Worm (Caenorhabditis elegans) whole organism, young adult: Measurements from ENCODE around the gene Y43D4A.6.

Experiments used
- B0261.1 ChIP-seq: sonication (generic microtip); optimal IDR thresholded peaks from 2 replicates; lab custom pipeline; 2016; ENCODE audit warnings: mild to moderate bottlenecking, missing genetic modification characterization, moderate library complexity, missing compliant biosample characterization
- F23B12.7 ChIP-seq: sonication (generic microtip); optimal IDR thresholded peaks from 2 replicates; lab custom pipeline; 2017; ENCODE audit warnings: missing genetic modification characterization, mild to moderate bottlenecking, missing compliant biosample characterization, antibody characterized with exemption, moderate library complexity; ENCODE audit not compliant: insufficient read depth
- F33H1.4 ChIP-seq: fragments of 200-800 bp; sonication (Bioruptor generic); IDR thresholded peaks from 2 replicates; pipeline ENCODE4 v1.3.6; 2022; ENCODE audit warnings: missing genetic modification reagents, missing genetic modification characterization, missing compliant biosample characterization
- F52B5.7 ChIP-seq: sonication (generic microtip); optimal IDR thresholded peaks from 2 replicates; lab custom pipeline; 2016; ENCODE audit warnings: mild to moderate bottlenecking, missing genetic modification characterization, missing compliant biosample characterization
- T07F8.4 ChIP-seq: sonication (generic microtip); optimal IDR thresholded peaks from 2 replicates; lab custom pipeline; 2016; ENCODE audit warnings: mild to moderate bottlenecking, missing genetic modification characterization, moderate library complexity, missing compliant biosample characterization
- T26A5.8 ChIP-seq: sonication (generic microtip); optimal IDR thresholded peaks from 2 replicates; lab custom pipeline; 2016; ENCODE audit warnings: missing genetic modification characterization, missing compliant biosample characterization
- Y56A3A.18 ChIP-seq: fragments of 200-800 bp; sonication (Bioruptor generic); IDR thresholded peaks from 2 replicates; pipeline ENCODE4 v1.3.6; 2022; ENCODE audit warnings: missing genetic modification reagents, missing genetic modification characterization, missing compliant biosample characterization
- aptf-2 ChIP-seq: fragments of 200-800 bp; sonication (Bioruptor generic); conservative IDR thresholded peaks from 2 replicates; pipeline ENCODE4 v1.3.6; 2022; ENCODE audit warnings: missing genetic modification reagents, missing genetic modification characterization, missing compliant biosample characterization
- athp-1 ChIP-seq: sonication (generic microtip); optimal IDR thresholded peaks from 2 replicates; lab custom pipeline; 2017; ENCODE audit warnings: mild to moderate bottlenecking, missing genetic modification characterization, missing compliant biosample characterization
- attf-3 ChIP-seq: fragments of 200-800 bp; sonication (Bioruptor generic); conservative IDR thresholded peaks from 2 replicates; pipeline ENCODE4 v1.3.6; 2022; ENCODE audit warnings: missing genetic modification reagents, missing genetic modification characterization, missing compliant biosample characterization
- attf-6 ChIP-seq: fragments of 200-800 bp; sonication (Bioruptor generic); IDR thresholded peaks from 2 replicates; pipeline ENCODE4 v1.3.6; 2022; ENCODE audit warnings: missing genetic modification reagents, missing genetic modification characterization, missing compliant biosample characterization
- ceh-100 ChIP-seq: fragments of 200-800 bp; sonication (Bioruptor generic); IDR thresholded peaks from 2 replicates; pipeline ENCODE4 v1.3.6; 2022; ENCODE audit warnings: missing genetic modification reagents, missing genetic modification characterization, missing compliant biosample characterization
- ceh-27 ChIP-seq: fragments of 200-800 bp; sonication (Bioruptor generic); optimal IDR thresholded peaks from 2 replicates; lab custom pipeline; 2018; ENCODE audit warnings: mild to moderate bottlenecking, missing genetic modification characterization, moderate library complexity, missing compliant biosample characterization
- ceh-40 ChIP-seq: fragments of 200-800 bp; sonication (Bioruptor generic); IDR thresholded peaks from 2 replicates; pipeline ENCODE4 v1.3.6; 2022; ENCODE audit warnings: missing genetic modification characterization, missing compliant biosample characterization
- dpff-1 ChIP-seq: sonication (generic microtip); optimal IDR thresholded peaks from 2 replicates; lab custom pipeline; 2017; ENCODE audit warnings: mild to moderate bottlenecking, missing genetic modification characterization, missing compliant biosample characterization
- ekl-4 ChIP-seq: fragments of 200-800 bp; sonication (Bioruptor generic); IDR thresholded peaks from 2 replicates; pipeline ENCODE4 v1.3.6; 2022; ENCODE audit warnings: missing genetic modification reagents, missing genetic modification characterization, missing compliant biosample characterization
- ets-4 ChIP-seq: fragments of 200-800 bp; sonication (Bioruptor generic); optimal IDR thresholded peaks from 2 replicates; lab custom pipeline; 2018; ENCODE audit warnings: mild to moderate bottlenecking, missing genetic modification characterization, missing compliant biosample characterization
- fkh-3 ChIP-seq: sonication (generic microtip); optimal IDR thresholded peaks from 2 replicates; lab custom pipeline; 2016; ENCODE audit warnings: mild to moderate bottlenecking, missing genetic modification characterization, missing compliant biosample characterization
- him-1 ChIP-seq: sonication (generic microtip); optimal IDR thresholded peaks from 2 replicates; lab custom pipeline; 2016; ENCODE audit warnings: missing genotype, missing genetic modification reagents, missing genetic modification characterization, missing compliant biosample characterization
- hlh-12 ChIP-seq: sonication (generic microtip); optimal IDR thresholded peaks from 2 replicates; lab custom pipeline; 2016; ENCODE audit warnings: missing genetic modification characterization, missing compliant biosample characterization
- let-607 ChIP-seq, 2 experiments: fragments of 200-800 bp in 1 of 2; sonication (Bioruptor generic) in 1 of 2; sonication (generic microtip) in 1 of 2; optimal IDR thresholded peaks; 2 replicates each; lab custom pipeline; 2016 to 2018; ENCODE audit warnings: mild to moderate bottlenecking in 2 of 2, missing compliant biosample characterization in 2 of 2, missing genetic modification characterization in 2 of 2, moderate library complexity in 2 of 2, missing genotype in 1 of 2
- lin-26 ChIP-seq: fragments of 200-800 bp; sonication (Bioruptor generic); IDR thresholded peaks from 2 replicates; pipeline ENCODE4 v1.3.6; 2022; ENCODE audit warnings: missing genetic modification reagents, missing genetic modification characterization, missing compliant biosample characterization
- lin-35 ChIP-seq, 3 experiments: fragments of 150-350 bp in 2 of 3; sonication (generic microtip) in 1 of 3; optimal IDR thresholded peaks; 2 replicates each; lab custom pipeline; 2014 to 2018; ENCODE audit warnings: missing biosample characterization in 3 of 3, missing genetic modification characterization in 3 of 3, missing genetic modification reagents in 3 of 3
- mxl-1 ChIP-seq: sonication (generic microtip); optimal IDR thresholded peaks from 2 replicates; lab custom pipeline; 2016; ENCODE audit warnings: missing genetic modification characterization, missing compliant biosample characterization
- nhr-120 ChIP-seq: fragments of 200-800 bp; sonication (Bioruptor generic); IDR thresholded peaks from 2 replicates; pipeline ENCODE4 v1.3.6; 2022; ENCODE audit warnings: missing genetic modification characterization, missing compliant biosample characterization
- nhr-179 ChIP-seq: sonication (generic microtip); optimal IDR thresholded peaks from 2 replicates; lab custom pipeline; 2016; ENCODE audit warnings: mild to moderate bottlenecking, missing genetic modification characterization, missing compliant biosample characterization
- nhr-90 ChIP-seq: sonication (generic microtip); optimal IDR thresholded peaks from 2 replicates; lab custom pipeline; 2016; ENCODE audit warnings: missing genotype, mild to moderate bottlenecking, missing genetic modification characterization, missing compliant biosample characterization
- pha-4 ChIP-seq: fragments of 150-350 bp; sonication (generic microtip); optimal IDR thresholded peaks from 2 replicates; lab custom pipeline; 2014; ENCODE audit warnings: missing biosample characterization, missing genetic modification reagents, missing genetic modification characterization
- rec-8 ChIP-seq, 2 experiments: sonication (generic microtip); optimal IDR thresholded peaks; 2 replicates each; lab custom pipeline; 2016; ENCODE audit warnings: mild to moderate bottlenecking in 2 of 2, missing genetic modification characterization in 2 of 2, missing genetic modification reagents in 2 of 2, missing genotype in 2 of 2, missing biosample characterization in 1 of 2, missing compliant biosample characterization in 1 of 2, moderate library complexity in 1 of 2
- sea-2 ChIP-seq: fragments of 200-800 bp; sonication (Bioruptor generic); IDR thresholded peaks from 2 replicates; pipeline ENCODE4 v1.3.6; 2022; ENCODE audit warnings: missing genetic modification characterization, missing compliant biosample characterization
- snpc-1.3 ChIP-seq: sonication (generic microtip); optimal IDR thresholded peaks from 2 replicates; lab custom pipeline; 2017; ENCODE audit warnings: missing genetic modification characterization, mild to moderate bottlenecking, missing compliant biosample characterization, antibody characterized with exemption, moderate library complexity, missing genotype, missing genetic modification reagents; ENCODE audit not compliant: insufficient read depth
- snpc-4 ChIP-seq, 5 experiments: fragments of 150-350 bp in 1 of 5; sonication (generic microtip) in 4 of 5; optimal IDR thresholded peaks; 2 replicates each; lab custom pipeline; 2014 to 2018; ENCODE audit warnings: missing genetic modification characterization in 5 of 5, missing biosample characterization in 3 of 5, antibody characterized with exemption in 2 of 5, mild to moderate bottlenecking in 2 of 5, missing compliant biosample characterization in 2 of 5, missing genotype in 2 of 5, moderate library complexity in 2 of 5, missing genetic modification reagents in 1 of 5
- somi-1 ChIP-seq: fragments of 200-800 bp; sonication (Bioruptor generic); optimal IDR thresholded peaks from 2 replicates; lab custom pipeline; 2018; ENCODE audit warnings: mild to moderate bottlenecking, missing genetic modification characterization, missing compliant biosample characterization
- sptf-2 ChIP-seq: fragments of 200-800 bp; sonication (Bioruptor generic); optimal IDR thresholded peaks from 2 replicates; lab custom pipeline; 2018; ENCODE audit warnings: mild to moderate bottlenecking, missing genetic modification characterization, missing compliant biosample characterization
- tbp1 ChIP-seq: fragments of 200-800 bp; sonication (Bioruptor generic); optimal IDR thresholded peaks from 2 replicates; lab custom pipeline; 2018; ENCODE audit warnings: mild to moderate bottlenecking, missing genetic modification characterization, missing compliant biosample characterization
- tbx-9 ChIP-seq: sonication (generic microtip); optimal IDR thresholded peaks from 2 replicates; lab custom pipeline; 2016; ENCODE audit warnings: borderline replicate concordance, missing genetic modification characterization, inconsistent platforms, missing compliant biosample characterization
- xnd-1 ChIP-seq: sonication (generic microtip); optimal IDR thresholded peaks from 2 replicates; lab custom pipeline; 2016; ENCODE audit warnings: missing genotype, missing genetic modification reagents, missing genetic modification characterization, missing compliant biosample characterization
- ztf-25 ChIP-seq: fragments of 200-800 bp; sonication (Bioruptor generic); IDR thresholded peaks from 2 replicates; pipeline ENCODE4 v1.3.6; 2022; ENCODE audit warnings: missing genetic modification reagents, missing genetic modification characterization, missing compliant biosample characterization
- ztf-26 ChIP-seq: sonication (generic microtip); optimal IDR thresholded peaks from 2 replicates; lab custom pipeline; 2017; ENCODE audit warnings: missing genetic modification characterization, missing compliant biosample characterization
- ztf-28 ChIP-seq: fragments of 200-800 bp; sonication (Bioruptor generic); IDR thresholded peaks from 2 replicates; pipeline ENCODE4 v1.3.6; 2022; ENCODE audit warnings: missing genetic modification reagents, missing genetic modification characterization, missing compliant biosample characterization

Y43D4A.6 gene

ce11 chrIV:16775925-16776324, 11.2 kb upstream of the Y43D4A.6 start (continued):
- peak; percentile 92 for TF ChIP-seq B0261.1 (tag; lab: Kevin White, UChicago)
- no peak for TF ChIP-seq ceh-100 (GFP tag; lab: Robert Waterston, UW)
- peak; percentile 6 for TF ChIP-seq nhr-179
- TF ChIP-seq nhr-90, result peak; percentile 86
- peak; percentile 91 for TF ChIP-seq snpc-4 (GFP tag; optimal IDR thresholded peaks at IDR 0.05; lab: Kevin White, UChicago)
- TF ChIP-seq snpc-4 (tag; optimal IDR thresholded peaks at IDR 0.05; lab: Kevin White, UChicago), result peak; percentile 38 to 97 (median 96)
- TF ChIP-seq tbx-9 (tag; lab: Kevin White, UChicago), result peak; percentile 49
- TF ChIP-seq let-607 (tag; optimal IDR thresholded peaks at IDR 0.05; lab: Kevin White, UChicago), result peak; percentile 8 to 26
- TF ChIP-seq snpc-1.3 (tag; lab: Kevin White, UChicago), result peak; percentile 77
- peak; percentile 17 for TF ChIP-seq athp-1
- TF ChIP-seq Y56A3A.18, result 0 out of 2 replicates have a peak, but pooled peaks have one; percentile 41
- TF ChIP-seq rec-8 (tag; optimal IDR thresholded peaks at IDR 0.05; lab: Kevin White, UChicago), result peak; percentile 47 to 72
- TF ChIP-seq nhr-120 (GFP tag; lab: Robert Waterston, UW), result 0 out of 2 replicates have a peak, but pooled peaks have one; percentile 41
- no peak for TF ChIP-seq ets-4
- no peak for TF ChIP-seq F33H1.4 (GFP tag; lab: Robert Waterston, UW)
- peak; percentile 9 for TF ChIP-seq fkh-3 (tag; lab: Kevin White, UChicago)
- peak; percentile 70 for TF ChIP-seq mxl-1 (tag; lab: Kevin White, UChicago)
- no peak for TF ChIP-seq T26A5.8 (tag; lab: Kevin White, UChicago)
- TF ChIP-seq F52B5.7 (tag; lab: Kevin White, UChicago), result peak; percentile 52
- peak; percentile 37 for TF ChIP-seq ceh-27 (GFP tag; lab: Kevin White, UChicago)
- TF ChIP-seq him-1 (tag; lab: Kevin White, UChicago), result peak; percentile 85
- peak; percentile 21; the same call in 1 of the 2 replicates for TF ChIP-seq attf-3 (GFP tag; lab: Robert Waterston, UW)
- TF ChIP-seq tbp1 (GFP tag; lab: Kevin White, UChicago), result peak; percentile 99
- TF ChIP-seq T07F8.4 (tag; lab: Kevin White, UChicago), result peak; percentile 37
- no peak for TF ChIP-seq sea-2 (GFP tag; lab: Robert Waterston, UW)
- no peak for TF ChIP-seq xnd-1 (tag; lab: Kevin White, UChicago)
- peak; percentile 31; the same call in 1 of the 2 replicates for TF ChIP-seq ekl-4
- peak; percentile 70; the same call in 1 of the 2 replicates for TF ChIP-seq ztf-25 (GFP tag; lab: Robert Waterston, UW)
- peak; percentile 62 for TF ChIP-seq hlh-12 (tag; lab: Kevin White, UChicago)
- TF ChIP-seq attf-6 (GFP tag; lab: Robert Waterston, UW), result peak; percentile 96
- 0 out of 2 replicates have a peak, but pooled peaks have one; percentile 60 for TF ChIP-seq ceh-40 (GFP tag; lab: Robert Waterston, UW)
- peak in 1 of 3 experiments; percentile 49 for TF ChIP-seq lin-35 (GFP tag; optimal IDR thresholded peaks at IDR 0.05; lab: Kevin White, UChicago)
- TF ChIP-seq ztf-28 (GFP tag; lab: Robert Waterston, UW), result no peak
- TF ChIP-seq lin-26 (GFP tag; lab: Robert Waterston, UW), result peak; percentile 83

DNA sequence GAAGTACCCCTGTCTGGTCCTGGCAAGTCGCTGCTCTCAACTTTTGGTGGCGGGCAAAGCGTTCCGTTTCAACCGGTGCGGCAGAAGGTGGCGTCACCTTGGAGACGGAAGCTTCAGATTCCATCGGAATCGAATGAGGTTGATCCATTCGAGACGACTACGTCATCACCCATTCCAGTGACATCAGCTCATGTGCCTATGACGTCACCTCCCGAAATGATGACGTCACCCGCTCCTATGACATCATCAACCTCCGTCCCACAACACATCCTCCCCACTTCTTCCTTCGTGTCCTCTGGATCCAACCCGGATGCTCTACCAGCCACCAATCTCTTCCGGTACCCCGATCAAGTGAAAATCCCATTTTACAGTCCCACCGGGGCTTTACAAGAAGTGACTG, 10.2 kb upstream of the Y43D4A.6 start:
- TF ChIP-seq somi-1 (GFP tag; lab: Kevin White, UChicago) (no peak), sptf-2 (GFP tag; lab: Kevin White, UChicago) (no peak), nhr-120 (GFP tag; lab: Robert Waterston, UW) (no peak), F23B12.7 (tag; lab: Kevin White, UChicago) (no peak), aptf-2 (GFP tag; lab: Robert Waterston, UW) (no peak), ztf-26 (tag; lab: Kevin White, UChicago) (no peak), pha-4 (tag; lab: Kevin White, UChicago) (no peak), ztf-28 (GFP tag; lab: Robert Waterston, UW) (no peak), dpff-1 (tag; lab: Kevin White, UChicago) (no peak)
- TF ChIP-seq, all 124 proteins: peak for 0
